Worm (Caenorhabditis elegans) whole organism, young adult: ENCODE measurements around the gene Y82E9BR.3.
A peak's percentile ranks its signal among the peaks of the same experiment; 100 is the strongest.

Source experiments
- B0035.1 ChIP-seq: sonication (generic microtip); optimal IDR thresholded peaks from 2 replicates; lab custom pipeline; 2016; ENCODE audit warnings: missing genetic modification characterization, mild to moderate bottlenecking, missing compliant biosample characterization, missing genotype, missing genetic modification reagents
- B0261.1 ChIP-seq: sonication (generic microtip); optimal IDR thresholded peaks from 2 replicates; lab custom pipeline; 2016; ENCODE audit warnings: mild to moderate bottlenecking, missing genetic modification characterization, moderate library complexity, missing compliant biosample characterization
- B0336.3 ChIP-seq: fragments of 200-800 bp; sonication (Bioruptor generic); IDR thresholded peaks from 2 replicates; pipeline ENCODE4 v1.3.6; 2022; ENCODE audit warnings: missing genetic modification characterization, missing compliant biosample characterization
- C06A6.2 ChIP-seq: fragments of 200-800 bp; sonication (Bioruptor generic); conservative IDR thresholded peaks from 2 replicates; pipeline ENCODE4 v1.3.6; 2022; ENCODE audit warnings: missing genetic modification characterization, missing compliant biosample characterization
- F10E7.11 ChIP-seq: sonication (generic microtip); optimal IDR thresholded peaks from 2 replicates; lab custom pipeline; 2017; ENCODE audit warnings: mild to moderate bottlenecking, missing genetic modification characterization, moderate library complexity, missing compliant biosample characterization
- F23B12.7 ChIP-seq: sonication (generic microtip); optimal IDR thresholded peaks from 2 replicates; lab custom pipeline; 2017; ENCODE audit warnings: missing genetic modification characterization, mild to moderate bottlenecking, missing compliant biosample characterization, antibody characterized with exemption, moderate library complexity; ENCODE audit not compliant: insufficient read depth
- F55B11.4 ChIP-seq: sonication (generic microtip); optimal IDR thresholded peaks from 2 replicates; lab custom pipeline; 2016; ENCODE audit warnings: missing compliant biosample characterization, missing genetic modification characterization, borderline replicate concordance; ENCODE audit not compliant: insufficient read depth
- F57A8.1 ChIP-seq: fragments of 200-800 bp; sonication (Bioruptor generic); optimal IDR thresholded peaks from 2 replicates; lab custom pipeline; 2018; ENCODE audit warnings: mild to moderate bottlenecking, missing genetic modification characterization, moderate library complexity, missing compliant biosample characterization
- K11D2.4 ChIP-seq: fragments of 200-800 bp; sonication (Bioruptor generic); IDR thresholded peaks from 2 replicates; pipeline ENCODE4 v1.3.6; 2022; ENCODE audit warnings: missing genetic modification reagents, missing genetic modification characterization, missing compliant biosample characterization
- K12H6.12 ChIP-seq: fragments of 200-800 bp; sonication (Bioruptor generic); optimal IDR thresholded peaks from 2 replicates; lab custom pipeline; 2018; ENCODE audit warnings: mild to moderate bottlenecking, missing genetic modification characterization, missing compliant biosample characterization
- ZK185.1 ChIP-seq: sonication (generic microtip); optimal IDR thresholded peaks from 2 replicates; lab custom pipeline; 2016; ENCODE audit warnings: mild to moderate bottlenecking, missing genetic modification characterization, missing compliant biosample characterization; ENCODE audit not compliant: poor library complexity, severe bottlenecking
- akir-1 ChIP-seq: fragments of 200-800 bp; sonication (Bioruptor generic); optimal IDR thresholded peaks from 2 replicates; lab custom pipeline; 2018; ENCODE audit warnings: mild to moderate bottlenecking, missing genetic modification characterization, moderate library complexity, missing compliant biosample characterization
- ama-1 ChIP-seq, 3 experiments: fragments of 150-350 bp in 1 of 3; sonication (generic microtip) in 2 of 3; optimal IDR thresholded peaks; 2 replicates each; lab custom pipeline; 2014 to 2018; ENCODE audit warnings: missing biosample characterization in 2 of 3, missing genetic modification characterization in 2 of 3, missing genetic modification reagents in 2 of 3
- athp-1 ChIP-seq: sonication (generic microtip); optimal IDR thresholded peaks from 2 replicates; lab custom pipeline; 2017; ENCODE audit warnings: mild to moderate bottlenecking, missing genetic modification characterization, missing compliant biosample characterization
- attf-5 ChIP-seq: fragments of 200-800 bp; sonication (Bioruptor generic); optimal IDR thresholded peaks from 2 replicates; lab custom pipeline; 2018; ENCODE audit warnings: mild to moderate bottlenecking, missing genetic modification characterization, missing compliant biosample characterization
- attf-6 ChIP-seq: fragments of 200-800 bp; sonication (Bioruptor generic); IDR thresholded peaks from 2 replicates; pipeline ENCODE4 v1.3.6; 2022; ENCODE audit warnings: missing genetic modification reagents, missing genetic modification characterization, missing compliant biosample characterization
- cebp-2 ChIP-seq: fragments of 200-800 bp; sonication (Bioruptor generic); IDR thresholded peaks from 2 replicates; pipeline ENCODE4 v1.3.6; 2022; ENCODE audit warnings: missing genetic modification characterization, missing compliant biosample characterization
- ceh-100 ChIP-seq: fragments of 200-800 bp; sonication (Bioruptor generic); IDR thresholded peaks from 2 replicates; pipeline ENCODE4 v1.3.6; 2022; ENCODE audit warnings: missing genetic modification reagents, missing genetic modification characterization, missing compliant biosample characterization
- die-1 ChIP-seq: sonication (generic microtip); optimal IDR thresholded peaks from 2 replicates; lab custom pipeline; 2016; ENCODE audit warnings: missing genotype, mild to moderate bottlenecking, missing genetic modification characterization, missing compliant biosample characterization
- dpff-1 ChIP-seq: sonication (generic microtip); optimal IDR thresholded peaks from 2 replicates; lab custom pipeline; 2017; ENCODE audit warnings: mild to moderate bottlenecking, missing genetic modification characterization, missing compliant biosample characterization
- dpl-1 ChIP-seq: fragments of 150-350 bp; optimal IDR thresholded peaks from 2 replicates; lab custom pipeline; 2014; ENCODE audit warnings: missing biosample characterization, missing genetic modification reagents, missing genetic modification characterization
- efl-1 ChIP-seq: fragments of 150-350 bp; optimal IDR thresholded peaks from 2 replicates; lab custom pipeline; 2014; ENCODE audit warnings: missing biosample characterization, missing genetic modification reagents, missing genetic modification characterization
- egl-18 ChIP-seq: fragments of 200-800 bp; sonication (Bioruptor generic); IDR thresholded peaks from 2 replicates; pipeline ENCODE4 v1.3.6; 2022; ENCODE audit warnings: missing genetic modification reagents, missing genetic modification characterization, missing compliant biosample characterization
- egrh-3 ChIP-seq: fragments of 200-800 bp; sonication (Bioruptor generic); IDR thresholded peaks from 2 replicates; pipeline ENCODE4 v1.3.6; 2022; ENCODE audit warnings: missing genetic modification reagents, missing genetic modification characterization, missing compliant biosample characterization
- ekl-4 ChIP-seq: fragments of 200-800 bp; sonication (Bioruptor generic); IDR thresholded peaks from 2 replicates; pipeline ENCODE4 v1.3.6; 2022; ENCODE audit warnings: missing genetic modification reagents, missing genetic modification characterization, missing compliant biosample characterization
- hmg-20 ChIP-seq: fragments of 200-800 bp; sonication (Bioruptor generic); IDR thresholded peaks from 2 replicates; pipeline ENCODE4 v1.3.6; 2022; ENCODE audit warnings: missing genetic modification reagents, missing genetic modification characterization, missing compliant biosample characterization
- let-526 ChIP-seq: fragments of 200-800 bp; sonication (Bioruptor generic); IDR thresholded peaks from 2 replicates; pipeline ENCODE4 v1.3.6; 2022; ENCODE audit warnings: missing genetic modification reagents, missing genetic modification characterization, missing compliant biosample characterization
- let-607 ChIP-seq, 2 experiments: fragments of 200-800 bp in 1 of 2; sonication (Bioruptor generic) in 1 of 2; sonication (generic microtip) in 1 of 2; optimal IDR thresholded peaks; 2 replicates each; lab custom pipeline; 2016 to 2018; ENCODE audit warnings: mild to moderate bottlenecking in 2 of 2, missing compliant biosample characterization in 2 of 2, missing genetic modification characterization in 2 of 2, moderate library complexity in 2 of 2, missing genotype in 1 of 2
- lin-26 ChIP-seq: fragments of 200-800 bp; sonication (Bioruptor generic); IDR thresholded peaks from 2 replicates; pipeline ENCODE4 v1.3.6; 2022; ENCODE audit warnings: missing genetic modification reagents, missing genetic modification characterization, missing compliant biosample characterization
- lir-1 ChIP-seq: fragments of 200-800 bp; sonication (Bioruptor generic); conservative IDR thresholded peaks from 2 replicates; pipeline ENCODE4 v1.3.6; 2022; ENCODE audit warnings: missing genetic modification reagents, missing genetic modification characterization, missing compliant biosample characterization
- lsy-27 ChIP-seq: sonication (generic microtip); optimal IDR thresholded peaks from 2 replicates; lab custom pipeline; 2017; ENCODE audit warnings: missing genetic modification characterization, mild to moderate bottlenecking, missing compliant biosample characterization, antibody characterized with exemption, missing genotype, borderline replicate concordance; ENCODE audit not compliant: insufficient read depth
- madf-3 ChIP-seq: fragments of 200-800 bp; sonication (Bioruptor generic); IDR thresholded peaks from 2 replicates; pipeline ENCODE4 v1.3.6; 2022; ENCODE audit warnings: missing genetic modification reagents, missing genetic modification characterization, missing compliant biosample characterization
- mcd-1 ChIP-seq: fragments of 200-800 bp; sonication (Bioruptor generic); IDR thresholded peaks from 2 replicates; pipeline ENCODE4 v1.3.6; 2022; ENCODE audit warnings: missing genetic modification reagents, missing genetic modification characterization, missing compliant biosample characterization
- mel-28 ChIP-seq: sonication (generic microtip); optimal IDR thresholded peaks from 2 replicates; lab custom pipeline; 2016; ENCODE audit warnings: borderline replicate concordance, mild to moderate bottlenecking, missing genetic modification characterization, missing compliant biosample characterization
- mes-4 ChIP-seq: sonication (generic microtip); optimal IDR thresholded peaks from 2 replicates; lab custom pipeline; 2016; ENCODE audit warnings: missing genotype, missing genetic modification characterization, missing compliant biosample characterization
- nhr-179 ChIP-seq: sonication (generic microtip); optimal IDR thresholded peaks from 2 replicates; lab custom pipeline; 2016; ENCODE audit warnings: mild to moderate bottlenecking, missing genetic modification characterization, missing compliant biosample characterization
- nhr-90 ChIP-seq: sonication (generic microtip); optimal IDR thresholded peaks from 2 replicates; lab custom pipeline; 2016; ENCODE audit warnings: missing genotype, mild to moderate bottlenecking, missing genetic modification characterization, missing compliant biosample characterization
- pbrm-1 ChIP-seq: fragments of 200-800 bp; sonication (Bioruptor generic); IDR thresholded peaks from 2 replicates; pipeline ENCODE4 v1.3.6; 2022; ENCODE audit warnings: missing genetic modification reagents, missing genetic modification characterization, missing compliant biosample characterization
- sdz-38 ChIP-seq: sonication (generic microtip); optimal IDR thresholded peaks from 2 replicates; lab custom pipeline; 2016; ENCODE audit warnings: missing genotype, missing genetic modification characterization, missing compliant biosample characterization
- snpc-1.3 ChIP-seq: sonication (generic microtip); optimal IDR thresholded peaks from 2 replicates; lab custom pipeline; 2017; ENCODE audit warnings: missing genetic modification characterization, mild to moderate bottlenecking, missing compliant biosample characterization, antibody characterized with exemption, moderate library complexity, missing genotype, missing genetic modification reagents; ENCODE audit not compliant: insufficient read depth
- tbp1 ChIP-seq: fragments of 200-800 bp; sonication (Bioruptor generic); optimal IDR thresholded peaks from 2 replicates; lab custom pipeline; 2018; ENCODE audit warnings: mild to moderate bottlenecking, missing genetic modification characterization, missing compliant biosample characterization
- tlf-1 ChIP-seq: fragments of 200-800 bp; sonication (Bioruptor generic); optimal IDR thresholded peaks from 2 replicates; lab custom pipeline; 2018; ENCODE audit warnings: mild to moderate bottlenecking, missing genetic modification characterization, missing compliant biosample characterization
- xnd-1 ChIP-seq: sonication (generic microtip); optimal IDR thresholded peaks from 2 replicates; lab custom pipeline; 2016; ENCODE audit warnings: missing genotype, missing genetic modification reagents, missing genetic modification characterization, missing compliant biosample characterization
- zfh-2 ChIP-seq: fragments of 200-800 bp; sonication (Bioruptor generic); conservative IDR thresholded peaks from 2 replicates; pipeline ENCODE4 v1.3.6; 2022; ENCODE audit warnings: missing genetic modification reagents, missing genetic modification characterization, missing compliant biosample characterization
- ztf-22 ChIP-seq: fragments of 200-800 bp; sonication (Bioruptor generic); optimal IDR thresholded peaks from 2 replicates; lab custom pipeline; 2018; ENCODE audit warnings: mild to moderate bottlenecking, missing genetic modification characterization, moderate library complexity, missing compliant biosample characterization
- ztf-6 ChIP-seq: fragments of 200-800 bp; sonication (Bioruptor generic); IDR thresholded peaks from 2 replicates; pipeline ENCODE4 v1.3.6; 2022; ENCODE audit warnings: missing genetic modification reagents, missing genetic modification characterization, missing compliant biosample characterization

The Y82E9BR.3 gene

DNA sequence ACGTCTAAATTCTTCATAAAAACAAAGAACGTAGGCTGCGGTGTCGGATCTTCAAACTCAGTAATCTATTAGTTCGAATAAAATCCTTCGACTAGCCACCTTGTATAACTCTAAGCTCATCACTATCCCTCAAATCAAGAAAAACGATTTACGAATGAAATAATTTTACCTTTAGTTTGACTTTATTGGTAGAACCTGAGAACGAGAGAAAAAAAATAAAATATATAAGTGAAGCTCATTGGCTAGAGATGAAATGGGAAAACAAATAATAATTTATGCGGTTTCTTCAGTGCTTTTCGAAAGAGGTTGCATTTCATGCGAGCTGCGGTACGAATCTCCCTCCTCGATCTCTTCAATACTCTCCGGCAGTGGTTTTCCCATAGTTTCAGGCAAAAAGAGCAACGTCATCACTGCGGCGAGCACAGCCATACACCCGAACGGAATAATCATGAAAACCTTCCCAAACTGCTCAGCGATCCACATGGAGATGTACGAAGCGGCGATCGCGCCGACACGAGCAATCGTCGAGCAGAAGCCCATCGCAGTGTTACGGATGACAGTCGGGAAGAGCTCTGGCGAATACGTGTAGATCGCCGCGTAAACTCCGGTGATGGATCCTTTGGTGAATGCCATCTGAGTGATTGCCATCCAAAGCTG lies 832 bp downstream of the Y82E9BR.3 start (continued):
- peak; percentile 94 for TF ChIP-seq F10E7.11 (tag; lab: Kevin White, UChicago)
- TF ChIP-seq dpl-1, result no peak
- peak; percentile 41 for TF ChIP-seq mel-28 (tag; lab: Kevin White, UChicago)
- peak; percentile 59 for TF ChIP-seq zfh-2 (GFP tag; lab: Robert Waterston, UW)
- TF ChIP-seq efl-1 (GFP tag; lab: Kevin White, UChicago), result peak; percentile 21
- peak; percentile 92 for TF ChIP-seq ama-1 (optimal IDR thresholded peaks at IDR 0.05; lab: Kevin White, UChicago)
- TF ChIP-seq ama-1 (GFP tag; optimal IDR thresholded peaks at IDR 0.05; lab: Kevin White, UChicago), result peak in 1 of 2 experiments; percentile 94
- TF ChIP-seq mes-4 (tag; lab: Kevin White, UChicago), result peak; percentile 17
- no peak; the same call in 1 of the 2 replicates for TF ChIP-seq pbrm-1 (GFP tag; lab: Robert Waterston, UW)
- TF ChIP-seq ceh-100 (GFP tag; lab: Robert Waterston, UW), result no peak; the same call in none of the 2 replicates
- TF ChIP-seq snpc-1.3, result peak; percentile 86
- TF ChIP-seq F55B11.4 (tag; lab: Kevin White, UChicago), result no peak
- TF ChIP-seq nhr-90 (tag; lab: Kevin White, UChicago), result peak; percentile 93
- TF ChIP-seq madf-3 (GFP tag; lab: Robert Waterston, UW), result peak; percentile 94
- TF ChIP-seq tbp1 (GFP tag; lab: Kevin White, UChicago), result peak; percentile 69
- peak; percentile 84 for TF ChIP-seq hmg-20 (GFP tag; lab: Robert Waterston, UW)
- peak; percentile 81 for TF ChIP-seq ztf-22 (GFP tag; lab: Kevin White, UChicago)
- TF ChIP-seq attf-5, result peak; percentile 63
- TF ChIP-seq lsy-27, result no peak
- peak; percentile 97 for TF ChIP-seq B0336.3 (GFP tag; lab: Robert Waterston, UW)
- TF ChIP-seq C06A6.2 (GFP tag; lab: Robert Waterston, UW), result no peak
- no peak for TF ChIP-seq let-526 (GFP tag; lab: Robert Waterston, UW)
- no peak for TF ChIP-seq akir-1 (GFP tag; lab: Kevin White, UChicago)
- TF ChIP-seq egl-18 (GFP tag; lab: Robert Waterston, UW), result peak; percentile 77; the same call in 1 of the 2 replicates
- TF ChIP-seq dpff-1 (tag; lab: Kevin White, UChicago), result peak; percentile 81
- TF ChIP-seq tlf-1 (GFP tag; lab: Kevin White, UChicago), result peak; percentile 94
- no peak for TF ChIP-seq egrh-3 (GFP tag; lab: Robert Waterston, UW)
- TF ChIP-seq ZK185.1 (tag; lab: Kevin White, UChicago), result peak; percentile 89
- TF ChIP-seq sdz-38, result no peak
- TF ChIP-seq die-1 (tag; lab: Kevin White, UChicago), result peak; percentile 79
- peak; percentile 82; the same call in 1 of the 2 replicates for TF ChIP-seq cebp-2 (GFP tag; lab: Robert Waterston, UW)
- TF ChIP-seq B0035.1, result peak; percentile 93
- TF ChIP-seq lin-26 (GFP tag; lab: Robert Waterston, UW), result peak; percentile 87
- no peak for TF ChIP-seq nhr-179 (tag; lab: Kevin White, UChicago)
- peak; percentile 82 for TF ChIP-seq attf-6 (GFP tag; lab: Robert Waterston, UW)
- TF ChIP-seq mcd-1 (GFP tag; lab: Robert Waterston, UW), result peak; percentile 77
- TF ChIP-seq athp-1 (tag; lab: Kevin White, UChicago), result peak; percentile 96
- peak; percentile 64 for TF ChIP-seq F23B12.7 (tag; lab: Kevin White, UChicago)
- TF ChIP-seq ekl-4, result peak; percentile 91
- no peak for TF ChIP-seq F57A8.1
- peak; percentile 46 to 74 for TF ChIP-seq let-607 (tag; optimal IDR thresholded peaks at IDR 0.05; lab: Kevin White, UChicago)
- no peak for TF ChIP-seq xnd-1 (tag; lab: Kevin White, UChicago)
- TF ChIP-seq B0261.1 (tag; lab: Kevin White, UChicago), result peak; percentile 36
- TF ChIP-seq ztf-6 (GFP tag; lab: Robert Waterston, UW), result no peak
- no peak for TF ChIP-seq lir-1 (GFP tag; lab: Robert Waterston, UW)
- 0 out of 2 replicates have a peak, but pooled peaks have one; percentile 60 for TF ChIP-seq K11D2.4 (GFP tag; lab: Robert Waterston, UW)
- TF ChIP-seq K12H6.12 (tag; lab: Kevin White, UChicago), result peak; percentile 79
